Fruit fly (Drosophila melanogaster) whole organism, adult: ENCODE measurements around the gene IscU.

Experiments used
- CG11617 ChIP-seq: fragments of 200-800 bp; sonication (Bioruptor generic); optimal IDR thresholded peaks from 2 replicates; lab custom pipeline; 2017; ENCODE audit warnings: mild to moderate bottlenecking, missing biosample characterization, missing genetic modification reagents, missing genetic modification characterization
- CG12768 ChIP-seq: fragments of 200-800 bp; sonication (Bioruptor generic); optimal IDR thresholded peaks from 2 replicates; lab custom pipeline; 2017; ENCODE audit warnings: missing biosample characterization, missing genetic modification characterization, mild to moderate bottlenecking, moderate library complexity, missing genetic modification reagents
- CG14711 ChIP-seq: fragments of 200-800 bp; sonication (Bioruptor generic); optimal IDR thresholded peaks from 2 replicates; lab custom pipeline; 2018; ENCODE audit warnings: missing biosample characterization, mild to moderate bottlenecking, missing genetic modification characterization, moderate library complexity
- CG1620 ChIP-seq: fragments of 200-800 bp; sonication (Bioruptor generic); optimal IDR thresholded peaks from 2 replicates; lab custom pipeline; 2016; ENCODE audit warnings: missing biosample characterization, missing genetic modification characterization
- CG33017 ChIP-seq: fragments of 200-800 bp; sonication (Bioruptor generic); optimal IDR thresholded peaks from 2 replicates; lab custom pipeline; 2018; ENCODE audit warnings: missing biosample characterization, mild to moderate bottlenecking, missing genetic modification characterization, moderate library complexity
- CG5204 ChIP-seq: fragments of 200-800 bp; sonication (Bioruptor generic); optimal IDR thresholded peaks from 2 replicates; lab custom pipeline; 2016; ENCODE audit warnings: missing biosample characterization, missing genetic modification characterization
- CG7045 ChIP-seq: fragments of 200-800 bp; sonication (Bioruptor generic); optimal IDR thresholded peaks from 2 replicates; lab custom pipeline; 2017; ENCODE audit warnings: missing biosample characterization, mild to moderate bottlenecking, missing genetic modification characterization
- CG7101 ChIP-seq: fragments of 200-800 bp; sonication (Bioruptor generic); optimal IDR thresholded peaks from 2 replicates; lab custom pipeline; 2018; ENCODE audit warnings: missing biosample characterization, mild to moderate bottlenecking, missing genetic modification characterization, moderate library complexity
- Clk ChIP-seq: fragments of 200-800 bp; sonication (Bioruptor generic); optimal IDR thresholded peaks from 2 replicates; lab custom pipeline; 2017; ENCODE audit warnings: missing biosample characterization, missing genetic modification characterization
- Crg-1 ChIP-seq: fragments of 200-800 bp; sonication (Bioruptor generic); optimal IDR thresholded peaks from 2 replicates; lab custom pipeline; 2016; ENCODE audit warnings: missing biosample characterization, missing genetic modification characterization
- Hr96 ChIP-seq: fragments of 200-800 bp; sonication (Bioruptor generic); optimal IDR thresholded peaks from 2 replicates; lab custom pipeline; 2016; ENCODE audit warnings: missing biosample characterization, missing genetic modification characterization
- Mnt ChIP-seq: fragments of 200-800 bp; sonication (Bioruptor generic); optimal IDR thresholded peaks from 2 replicates; lab custom pipeline; 2016; ENCODE audit warnings: missing biosample characterization, mild to moderate bottlenecking, missing genetic modification characterization
- bab1 ChIP-seq: fragments of 200-800 bp; sonication (Bioruptor generic); optimal IDR thresholded peaks from 3 replicates; lab custom pipeline; 2019; ENCODE audit warnings: missing biosample characterization, mild to moderate bottlenecking, missing genetic modification characterization, moderate library complexity
- cic ChIP-seq: fragments of 200-800 bp; sonication (Bioruptor generic); optimal IDR thresholded peaks from 2 replicates; lab custom pipeline; 2017; ENCODE audit warnings: missing biosample characterization, mild to moderate bottlenecking, missing genetic modification characterization, moderate library complexity
- cnc ChIP-seq, 2 experiments: fragments of >200 bp; optimal IDR thresholded peaks; 2 replicates each; lab custom pipeline; 2017
- kay ChIP-seq: fragments of 200-800 bp; sonication (Bioruptor generic); peaks from one replicate; lab custom pipeline; 2016; ENCODE audit warnings: missing biosample characterization, missing genetic modification characterization, borderline replicate concordance
- ovo ChIP-seq: fragments of 200-800 bp; sonication (Bioruptor generic); optimal IDR thresholded peaks from 2 replicates; lab custom pipeline; 2016; ENCODE audit warnings: missing biosample characterization, missing genetic modification characterization
- pad ChIP-seq: fragments of 200-800 bp; sonication (Bioruptor generic); optimal IDR thresholded peaks from 3 replicates; lab custom pipeline; 2017; ENCODE audit warnings: missing biosample characterization, missing genetic modification characterization, mild to moderate bottlenecking, moderate library complexity, missing genetic modification reagents
- tj ChIP-seq: fragments of 200-800 bp; sonication (Bioruptor generic); optimal IDR thresholded peaks from 3 replicates; lab custom pipeline; 2017; ENCODE audit warnings: missing biosample characterization, mild to moderate bottlenecking, missing genetic modification characterization, moderate library complexity
- toe ChIP-seq: fragments of 200-800 bp; sonication (Bioruptor generic); optimal IDR thresholded peaks from 2 replicates; lab custom pipeline; 2016; ENCODE audit warnings: missing biosample characterization, missing genetic modification characterization

Gene IscU

DNA sequence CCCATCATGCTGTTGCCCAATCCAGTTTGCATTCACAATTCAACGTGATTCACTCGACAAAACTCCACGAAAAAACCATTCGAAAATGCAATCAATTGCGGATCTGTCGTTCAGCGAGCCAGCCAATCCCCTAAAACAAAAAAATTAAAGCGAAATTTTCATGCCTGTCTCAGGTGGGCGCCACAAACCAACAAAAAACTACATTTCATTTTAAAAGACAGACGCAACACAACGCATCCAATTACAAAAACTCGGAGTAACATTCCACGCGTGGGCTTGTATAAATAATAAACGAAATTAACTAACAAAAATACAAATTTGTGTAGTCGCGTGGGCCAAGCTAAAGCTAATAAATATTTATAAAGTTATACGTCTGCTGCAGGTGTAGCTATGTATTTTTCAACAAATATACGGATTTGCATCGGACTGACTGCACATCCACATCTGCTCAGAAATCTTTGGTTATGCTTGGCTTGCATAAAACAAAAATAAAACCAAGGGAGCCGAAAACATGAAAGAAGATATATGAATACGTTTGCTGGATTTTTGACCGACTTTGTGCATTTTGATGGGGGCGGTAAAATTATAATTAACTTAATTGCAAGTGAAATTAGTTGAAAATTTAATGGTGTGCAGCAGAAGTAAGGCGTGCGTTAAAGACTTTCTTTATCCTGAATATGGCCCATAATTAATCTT is 20.1 kb upstream of the IscU start:
- TF ChIP-seq CG33017 (tag; lab: Kevin White, UChicago), result no peak
- TF ChIP-seq toe (GFP tag; lab: Kevin White, UChicago), result no peak
- TF ChIP-seq kay (GFP tag; lab: Kevin White, UChicago), result peak; percentile 77
- peak; percentile 80 for TF ChIP-seq tj (GFP tag; lab: Kevin White, UChicago)

DNA sequence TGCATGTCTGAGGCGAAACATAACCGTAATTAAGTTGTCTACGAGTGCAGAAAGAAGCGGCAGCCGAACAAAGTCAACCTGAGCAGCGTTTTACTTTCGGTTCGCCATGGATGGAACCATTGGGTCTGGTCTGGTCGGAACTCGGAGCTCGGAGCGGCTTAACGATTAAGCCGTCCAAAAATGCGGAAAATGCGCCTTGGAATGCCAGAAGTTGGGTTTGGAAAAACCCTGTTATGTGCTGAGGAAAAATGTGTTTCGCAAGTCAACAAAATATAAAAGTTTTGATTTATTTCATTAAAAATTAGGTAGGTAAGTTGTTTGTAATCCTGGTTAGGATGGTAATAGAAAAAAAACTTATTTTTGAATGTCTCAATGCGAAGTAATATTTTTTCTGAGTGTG is 17.6 kb upstream of the IscU start:
- TF ChIP-seq pad (GFP tag; lab: Kevin White, UChicago), result no peak

DNA sequence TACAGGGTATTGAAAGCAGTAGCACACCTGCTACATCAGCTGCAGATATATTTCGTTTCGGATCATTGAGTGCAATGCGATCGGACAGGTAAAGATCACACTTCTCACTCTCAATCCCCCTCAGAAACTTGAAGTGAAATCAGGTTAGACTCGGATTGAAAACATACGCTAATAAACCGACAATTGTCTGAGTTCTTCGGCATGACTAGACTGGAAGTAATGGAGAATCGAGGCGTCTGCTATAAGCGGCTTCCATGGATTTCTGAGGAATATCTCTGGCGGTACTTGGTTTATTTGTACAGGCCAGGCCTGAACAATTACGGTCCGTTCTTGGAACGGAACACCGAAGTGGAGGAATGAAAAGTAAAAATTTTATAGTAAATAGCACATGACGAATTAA is 17.1 kb upstream of the IscU start:
- TF ChIP-seq CG33017 (tag; lab: Kevin White, UChicago) (no peak), cic (no peak), ovo (GFP tag; lab: Kevin White, UChicago) (no peak), tj (GFP tag; lab: Kevin White, UChicago) (no peak), CG5204 (GFP tag; lab: Kevin White, UChicago) (no peak), Hr96 (GFP tag; lab: Kevin White, UChicago) (no peak), bab1 (GFP tag; lab: Kevin White, UChicago) (no peak)

dm6 chr3R:8822919-8823318 is 1.1 kb downstream of the IscU start:
- TF ChIP-seq kay (GFP tag; lab: Kevin White, UChicago) (peak; percentile 98), CG33017 (tag; lab: Kevin White, UChicago) (peak; percentile 40), cnc (optimal IDR thresholded peaks at IDR 0.05; lab: Kevin White, UChicago) (peak in 1 of 2 experiments; percentile 50), cic (peak; percentile 88), Hr96 (GFP tag; lab: Kevin White, UChicago) (no peak), CG12768 (GFP tag; lab: Kevin White, UChicago) (peak; percentile 41), bab1 (GFP tag; lab: Kevin White, UChicago) (no peak), ovo (GFP tag; lab: Kevin White, UChicago) (no peak), Mnt (GFP tag; lab: Kevin White, UChicago) (peak; percentile 17), toe (GFP tag; lab: Kevin White, UChicago) (no peak), CG14711 (peak; percentile 47)

- TF ChIP-seq ovo (GFP tag; lab: Kevin White, UChicago) (peak; percentile 1), tj (GFP tag; lab: Kevin White, UChicago) (peak; percentile 19), cnc (optimal IDR thresholded peaks at IDR 0.05; lab: Kevin White, UChicago) (no peak), cic (peak; percentile 89), CG33017 (tag; lab: Kevin White, UChicago) (peak; percentile 34), CG7101 (tag; lab: Kevin White, UChicago) (peak; percentile 1), kay (GFP tag; lab: Kevin White, UChicago) (no peak), CG12768 (GFP tag; lab: Kevin White, UChicago) (peak; percentile 56)
These were observed 2.4 kb downstream of the IscU start, which contains the start of gene CG8369 for dm6 chr3R:8821623-8822022. TSS of gene CG8369 (plus strand) at chr3R:8822008.

DNA sequence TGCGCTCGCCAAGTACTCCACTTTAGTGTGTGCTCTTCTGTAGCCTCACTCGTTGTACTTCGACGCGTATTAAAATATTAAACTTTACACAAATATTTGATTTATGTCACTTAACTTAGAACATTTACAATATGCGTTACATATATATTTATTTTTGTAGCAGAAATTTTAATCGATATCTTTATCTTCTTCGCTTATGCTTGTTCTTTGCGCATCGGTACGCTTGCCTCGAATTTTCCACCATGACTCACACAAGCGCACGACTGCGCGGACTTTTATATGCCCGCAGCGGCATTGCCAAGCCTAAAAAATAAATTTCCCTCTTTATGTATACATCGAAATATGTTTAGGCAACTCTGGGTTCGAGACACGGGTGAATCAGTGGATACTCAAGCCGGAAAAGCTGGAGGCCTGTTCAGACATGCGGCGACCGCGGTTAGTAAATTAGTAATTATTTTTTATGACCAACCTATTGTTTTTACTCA is 3.5 kb downstream of the IscU start, which contains the start of gene aqz:
TSS of gene aqz (minus strand) at position 255 of the 485 bp plus-strand sequence.
- peak; percentile 76 for TF ChIP-seq Hr96 (GFP tag; lab: Kevin White, UChicago)
- peak; percentile 49 for TF ChIP-seq Clk
- peak; percentile 86 for TF ChIP-seq bab1 (GFP tag; lab: Kevin White, UChicago)
- TF ChIP-seq pad (GFP tag; lab: Kevin White, UChicago), result peak; percentile 44
- TF ChIP-seq CG11617 (GFP tag; lab: Kevin White, UChicago), result peak; percentile 39
- TF ChIP-seq CG7045 (GFP tag; lab: Kevin White, UChicago), result peak; percentile 29
- TF ChIP-seq ovo (GFP tag; lab: Kevin White, UChicago), result peak; percentile 28
- TF ChIP-seq cic, result peak; percentile 73
- peak; percentile 37 for TF ChIP-seq tj (GFP tag; lab: Kevin White, UChicago)
- TF ChIP-seq CG1620 (GFP tag; lab: Kevin White, UChicago), result peak; percentile 86
- TF ChIP-seq Crg-1 (GFP tag; lab: Kevin White, UChicago), result peak; percentile 71
- TF ChIP-seq CG14711, result peak; percentile 100
- TF ChIP-seq Mnt (GFP tag; lab: Kevin White, UChicago), result peak; percentile 66
- TF ChIP-seq toe (GFP tag; lab: Kevin White, UChicago), result peak; percentile 61
- TF ChIP-seq CG33017 (tag; lab: Kevin White, UChicago), result peak; percentile 69
- TF ChIP-seq CG5204 (GFP tag; lab: Kevin White, UChicago), result no peak
- TF ChIP-seq kay (GFP tag; lab: Kevin White, UChicago), result peak; percentile 100
- peak; percentile 18 for TF ChIP-seq CG12768 (GFP tag; lab: Kevin White, UChicago)
- no peak for TF ChIP-seq cnc (optimal IDR thresholded peaks at IDR 0.05; lab: Kevin White, UChicago)
- peak; percentile 72 for TF ChIP-seq CG7101 (tag; lab: Kevin White, UChicago)
